Worm (Caenorhabditis elegans) whole organism, young adult: ENCODE measurements around the gene ZK353.2.

Experiments
- B0336.3 ChIP-seq: fragments of 200-800 bp; sonication (Bioruptor generic); IDR thresholded peaks from 2 replicates; pipeline ENCODE4 v1.3.6; 2022; ENCODE audit warnings: missing genetic modification characterization, missing compliant biosample characterization
- C06A6.2 ChIP-seq: fragments of 200-800 bp; sonication (Bioruptor generic); conservative IDR thresholded peaks from 2 replicates; pipeline ENCODE4 v1.3.6; 2022; ENCODE audit warnings: missing genetic modification characterization, missing compliant biosample characterization
- F23B12.7 ChIP-seq: sonication (generic microtip); optimal IDR thresholded peaks from 2 replicates; lab custom pipeline; 2017; ENCODE audit warnings: missing genetic modification characterization, mild to moderate bottlenecking, missing compliant biosample characterization, antibody characterized with exemption, moderate library complexity; ENCODE audit not compliant: insufficient read depth
- F33H1.4 ChIP-seq: fragments of 200-800 bp; sonication (Bioruptor generic); IDR thresholded peaks from 2 replicates; pipeline ENCODE4 v1.3.6; 2022; ENCODE audit warnings: missing genetic modification reagents, missing genetic modification characterization, missing compliant biosample characterization
- F37B4.10 ChIP-seq: fragments of 200-800 bp; sonication (Bioruptor generic); IDR thresholded peaks from 2 replicates; pipeline ENCODE4 v1.3.6; 2022; ENCODE audit warnings: missing genetic modification characterization, missing compliant biosample characterization
- F57C9.4 ChIP-seq: sonication (generic microtip); optimal IDR thresholded peaks from 2 replicates; lab custom pipeline; 2017; ENCODE audit warnings: mild to moderate bottlenecking, missing genetic modification characterization, missing compliant biosample characterization
- K11D2.4 ChIP-seq: fragments of 200-800 bp; sonication (Bioruptor generic); IDR thresholded peaks from 2 replicates; pipeline ENCODE4 v1.3.6; 2022; ENCODE audit warnings: missing genetic modification reagents, missing genetic modification characterization, missing compliant biosample characterization
- K12H6.12 ChIP-seq: fragments of 200-800 bp; sonication (Bioruptor generic); optimal IDR thresholded peaks from 2 replicates; lab custom pipeline; 2018; ENCODE audit warnings: mild to moderate bottlenecking, missing genetic modification characterization, missing compliant biosample characterization
- T26A5.8 ChIP-seq: sonication (generic microtip); optimal IDR thresholded peaks from 2 replicates; lab custom pipeline; 2016; ENCODE audit warnings: missing genetic modification characterization, missing compliant biosample characterization
- ZK185.1 ChIP-seq: sonication (generic microtip); optimal IDR thresholded peaks from 2 replicates; lab custom pipeline; 2016; ENCODE audit warnings: mild to moderate bottlenecking, missing genetic modification characterization, missing compliant biosample characterization; ENCODE audit not compliant: poor library complexity, severe bottlenecking
- ama-1 ChIP-seq, 3 experiments: fragments of 150-350 bp in 1 of 3; sonication (generic microtip) in 2 of 3; optimal IDR thresholded peaks; 2 replicates each; lab custom pipeline; 2014 to 2018; ENCODE audit warnings: missing biosample characterization in 2 of 3, missing genetic modification characterization in 2 of 3, missing genetic modification reagents in 2 of 3
- aptf-2 ChIP-seq: fragments of 200-800 bp; sonication (Bioruptor generic); conservative IDR thresholded peaks from 2 replicates; pipeline ENCODE4 v1.3.6; 2022; ENCODE audit warnings: missing genetic modification reagents, missing genetic modification characterization, missing compliant biosample characterization
- ceh-58 ChIP-seq: fragments of 200-800 bp; sonication (Bioruptor generic); IDR thresholded peaks from 2 replicates; pipeline ENCODE4 v1.3.6; 2022; ENCODE audit warnings: missing genetic modification characterization, missing compliant biosample characterization
- ceh-91 ChIP-seq: fragments of 200-800 bp; sonication (Bioruptor generic); IDR thresholded peaks from 2 replicates; pipeline ENCODE4 v1.3.6; 2022; ENCODE audit warnings: missing genetic modification reagents, missing genetic modification characterization, missing compliant biosample characterization
- chd-7 ChIP-seq: sonication (generic microtip); optimal IDR thresholded peaks from 2 replicates; lab custom pipeline; 2016; ENCODE audit warnings: mild to moderate bottlenecking, missing genetic modification characterization, moderate library complexity, missing compliant biosample characterization
- efl-1 ChIP-seq: fragments of 150-350 bp; optimal IDR thresholded peaks from 2 replicates; lab custom pipeline; 2014; ENCODE audit warnings: missing biosample characterization, missing genetic modification reagents, missing genetic modification characterization
- hmg-1.2 ChIP-seq: fragments of 200-800 bp; sonication (Bioruptor generic); IDR thresholded peaks from 2 replicates; pipeline ENCODE4 v1.3.6; 2022; ENCODE audit warnings: missing genetic modification reagents, missing genetic modification characterization, missing compliant biosample characterization
- hrde-1 ChIP-seq: sonication (generic microtip); optimal IDR thresholded peaks from 2 replicates; lab custom pipeline; 2016; ENCODE audit warnings: missing genetic modification characterization, mild to moderate bottlenecking, missing compliant biosample characterization, moderate library complexity, missing genotype, missing genetic modification reagents, borderline replicate concordance
- hsf-1 ChIP-seq: fragments of 200-800 bp; sonication (Bioruptor generic); IDR thresholded peaks from 2 replicates; pipeline ENCODE4 v1.3.6; 2022; ENCODE audit warnings: missing genetic modification reagents, missing genetic modification characterization, missing compliant biosample characterization
- lag-1 ChIP-seq: fragments of 200-800 bp; sonication (Bioruptor generic); IDR thresholded peaks from 2 replicates; pipeline ENCODE4 v1.3.6; 2022; ENCODE audit warnings: missing genetic modification reagents, missing genetic modification characterization, missing compliant biosample characterization
- lin-54 ChIP-seq: fragments of 200-800 bp; sonication (Bioruptor generic); optimal IDR thresholded peaks from 2 replicates; lab custom pipeline; 2018; ENCODE audit warnings: mild to moderate bottlenecking, missing genetic modification characterization, missing compliant biosample characterization
- lsl-1 ChIP-seq: fragments of 200-800 bp; sonication (Bioruptor generic); optimal IDR thresholded peaks from 2 replicates; lab custom pipeline; 2018; ENCODE audit warnings: mild to moderate bottlenecking, missing genetic modification characterization, moderate library complexity, missing compliant biosample characterization
- madf-6 ChIP-seq: fragments of 200-800 bp; sonication (Bioruptor generic); IDR thresholded peaks from 2 replicates; pipeline ENCODE4 v1.3.6; 2022; ENCODE audit warnings: missing genetic modification reagents, missing genetic modification characterization, missing compliant biosample characterization
- mcd-1 ChIP-seq: fragments of 200-800 bp; sonication (Bioruptor generic); IDR thresholded peaks from 2 replicates; pipeline ENCODE4 v1.3.6; 2022; ENCODE audit warnings: missing genetic modification reagents, missing genetic modification characterization, missing compliant biosample characterization
- mel-28 ChIP-seq: sonication (generic microtip); optimal IDR thresholded peaks from 2 replicates; lab custom pipeline; 2016; ENCODE audit warnings: borderline replicate concordance, mild to moderate bottlenecking, missing genetic modification characterization, missing compliant biosample characterization
- nfya-1 ChIP-seq: sonication (generic microtip); optimal IDR thresholded peaks from 2 replicates; lab custom pipeline; 2017; ENCODE audit warnings: antibody characterized with exemption, missing compliant biosample characterization, missing genetic modification characterization, borderline replicate concordance; ENCODE audit not compliant: insufficient read depth
- nhr-120 ChIP-seq: fragments of 200-800 bp; sonication (Bioruptor generic); IDR thresholded peaks from 2 replicates; pipeline ENCODE4 v1.3.6; 2022; ENCODE audit warnings: missing genetic modification characterization, missing compliant biosample characterization
- pha-4 ChIP-seq: fragments of 150-350 bp; sonication (generic microtip); optimal IDR thresholded peaks from 2 replicates; lab custom pipeline; 2014; ENCODE audit warnings: missing biosample characterization, missing genetic modification reagents, missing genetic modification characterization
- rcor-1 ChIP-seq: fragments of 200-800 bp; sonication (Bioruptor generic); IDR thresholded peaks from 2 replicates; pipeline ENCODE4 v1.3.6; 2022; ENCODE audit warnings: missing genetic modification reagents, missing genetic modification characterization, missing compliant biosample characterization
- repo-1 ChIP-seq: sonication (generic microtip); optimal IDR thresholded peaks from 2 replicates; lab custom pipeline; 2017; ENCODE audit warnings: mild to moderate bottlenecking, missing genetic modification characterization, missing compliant biosample characterization
- sdz-38 ChIP-seq: sonication (generic microtip); optimal IDR thresholded peaks from 2 replicates; lab custom pipeline; 2016; ENCODE audit warnings: missing genotype, missing genetic modification characterization, missing compliant biosample characterization
- sea-2 ChIP-seq: fragments of 200-800 bp; sonication (Bioruptor generic); IDR thresholded peaks from 2 replicates; pipeline ENCODE4 v1.3.6; 2022; ENCODE audit warnings: missing genetic modification characterization, missing compliant biosample characterization
- snpc-1.3 ChIP-seq: sonication (generic microtip); optimal IDR thresholded peaks from 2 replicates; lab custom pipeline; 2017; ENCODE audit warnings: missing genetic modification characterization, mild to moderate bottlenecking, missing compliant biosample characterization, antibody characterized with exemption, moderate library complexity, missing genotype, missing genetic modification reagents; ENCODE audit not compliant: insufficient read depth
- tbx-9 ChIP-seq: sonication (generic microtip); optimal IDR thresholded peaks from 2 replicates; lab custom pipeline; 2016; ENCODE audit warnings: borderline replicate concordance, missing genetic modification characterization, inconsistent platforms, missing compliant biosample characterization
- tlf-1 ChIP-seq: fragments of 200-800 bp; sonication (Bioruptor generic); optimal IDR thresholded peaks from 2 replicates; lab custom pipeline; 2018; ENCODE audit warnings: mild to moderate bottlenecking, missing genetic modification characterization, missing compliant biosample characterization
- xnd-1 ChIP-seq: sonication (generic microtip); optimal IDR thresholded peaks from 2 replicates; lab custom pipeline; 2016; ENCODE audit warnings: missing genotype, missing genetic modification reagents, missing genetic modification characterization, missing compliant biosample characterization
- ztf-18 ChIP-seq: sonication (generic microtip); optimal IDR thresholded peaks from 2 replicates; lab custom pipeline; 2016; ENCODE audit warnings: missing genotype, mild to moderate bottlenecking, missing genetic modification characterization, missing compliant biosample characterization
- ztf-28 ChIP-seq: fragments of 200-800 bp; sonication (Bioruptor generic); IDR thresholded peaks from 2 replicates; pipeline ENCODE4 v1.3.6; 2022; ENCODE audit warnings: missing genetic modification reagents, missing genetic modification characterization, missing compliant biosample characterization
- ztf-3 ChIP-seq: fragments of 200-800 bp; sonication (Bioruptor generic); optimal IDR thresholded peaks from 2 replicates; lab custom pipeline; 2018; ENCODE audit warnings: mild to moderate bottlenecking, missing genetic modification characterization, missing compliant biosample characterization
- ztf-6 ChIP-seq: fragments of 200-800 bp; sonication (Bioruptor generic); IDR thresholded peaks from 2 replicates; pipeline ENCODE4 v1.3.6; 2022; ENCODE audit warnings: missing genetic modification reagents, missing genetic modification characterization, missing compliant biosample characterization

Gene ZK353.2

DNA sequence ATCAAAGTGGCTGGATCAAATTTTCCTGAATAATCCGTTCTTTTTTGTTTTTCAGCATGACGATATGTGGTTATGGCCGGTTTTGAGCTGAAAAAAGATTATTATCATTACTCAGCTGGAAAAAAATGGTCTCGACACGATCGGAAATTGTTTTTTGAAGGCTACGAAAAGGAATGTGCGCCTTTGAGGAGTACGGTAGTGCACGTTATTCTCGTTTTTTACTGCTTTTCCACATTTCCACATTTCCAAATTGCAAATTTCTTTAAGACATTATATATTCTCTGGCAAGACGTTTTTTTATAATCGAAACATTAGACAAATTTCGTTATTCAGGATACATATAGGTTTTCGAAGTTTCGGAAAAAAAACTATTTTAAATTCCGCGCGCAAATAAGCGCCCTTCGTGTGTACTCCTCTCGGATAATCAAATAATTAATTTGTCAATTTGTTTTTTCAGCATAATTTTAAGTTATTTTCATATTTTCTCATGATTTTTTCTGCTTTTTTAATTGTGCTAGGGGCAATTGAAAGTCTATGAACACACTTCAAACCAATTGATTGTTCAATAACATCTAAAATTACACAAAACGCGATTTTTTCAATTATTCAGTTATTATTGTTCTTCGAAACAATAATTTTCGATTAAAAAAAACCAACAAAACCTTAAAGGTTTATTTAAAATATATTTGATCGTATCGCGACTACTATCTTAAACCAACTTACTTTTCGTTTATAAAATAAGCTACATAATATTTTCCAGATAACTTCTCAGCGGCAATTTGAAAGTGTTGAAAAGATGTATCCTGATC is 35.1 kb upstream of the ZK353.2 start, which contains the start of gene R05D3.3:
Gene R05D3.3 (plus strand): TSS at position 759 of the 809 bp plus-strand sequence.
- TF ChIP-seq ceh-91 (GFP tag; lab: Robert Waterston, UW) (peak; percentile 84), ztf-18 (tag; lab: Kevin White, UChicago) (no peak), madf-6 (peak; percentile 44), nfya-1 (no peak), lsl-1 (GFP tag; lab: Kevin White, UChicago) (peak; percentile 74), F33H1.4 (GFP tag; lab: Robert Waterston, UW) (peak; percentile 55; the same call in 1 of the 2 replicates), nhr-120 (GFP tag; lab: Robert Waterston, UW) (no peak), efl-1 (GFP tag; lab: Kevin White, UChicago) (peak; percentile 1), xnd-1 (tag; lab: Kevin White, UChicago) (no peak), K12H6.12 (tag; lab: Kevin White, UChicago) (no peak), lag-1 (GFP tag; lab: Robert Waterston, UW) (no peak)

DNA sequence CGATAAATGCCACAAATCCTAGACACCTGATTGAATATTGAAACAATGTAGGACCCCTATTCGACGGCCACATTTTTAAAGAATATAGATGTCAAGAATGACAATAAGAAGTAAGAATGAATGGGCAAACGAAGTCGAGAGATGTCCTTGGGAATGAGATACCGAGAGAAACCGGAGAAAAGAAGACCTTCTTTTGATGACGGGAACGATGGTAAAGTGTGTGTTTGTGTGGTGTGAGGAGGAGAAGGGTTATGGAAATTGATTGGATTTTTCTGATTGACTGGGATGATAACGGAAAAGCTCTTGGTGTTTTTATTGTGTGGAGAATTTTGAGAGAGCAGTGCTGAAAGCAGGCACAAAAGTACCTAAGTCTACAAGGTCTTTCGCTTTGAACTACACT is 29.9 kb upstream of the ZK353.2 start, which contains the start of gene R05D3.9:
Gene R05D3.9 (minus strand): TSS at position 101 of the 400 bp plus-strand sequence.
- no peak for TF ChIP-seq ztf-6 (GFP tag; lab: Robert Waterston, UW)
- no peak for TF ChIP-seq F33H1.4 (GFP tag; lab: Robert Waterston, UW)

DNA sequence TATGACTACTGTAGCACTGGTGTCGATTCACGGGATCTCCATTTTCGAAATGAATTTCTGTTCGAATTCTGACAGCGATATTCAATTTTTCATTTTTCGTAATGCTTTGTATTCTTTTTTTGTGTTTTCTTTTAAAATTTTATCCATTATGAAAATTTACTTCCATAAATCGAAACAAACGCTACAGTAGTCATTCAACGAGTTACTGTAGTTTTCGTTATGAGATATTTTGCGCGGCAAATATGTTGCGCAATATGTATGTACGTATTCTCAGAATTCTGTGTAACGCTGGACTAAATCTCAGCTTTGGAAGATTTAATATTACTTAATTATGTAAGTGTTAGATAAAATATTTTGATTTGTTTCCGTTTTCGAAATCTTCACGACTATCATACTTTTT is 29.3 kb upstream of the ZK353.2 start:
- no peak for TF ChIP-seq hsf-1 (GFP tag; lab: Robert Waterston, UW)
- no peak for TF ChIP-seq ama-1 (optimal IDR thresholded peaks at IDR 0.05; lab: Kevin White, UChicago)
- TF ChIP-seq ama-1 (GFP tag; optimal IDR thresholded peaks at IDR 0.05; lab: Kevin White, UChicago), result no peak
- TF ChIP-seq tbx-9 (tag; lab: Kevin White, UChicago), result no peak
- TF ChIP-seq sdz-38 (tag; lab: Kevin White, UChicago), result no peak
- no peak for TF ChIP-seq F37B4.10
- TF ChIP-seq, all 124 proteins: peak for 0

DNA sequence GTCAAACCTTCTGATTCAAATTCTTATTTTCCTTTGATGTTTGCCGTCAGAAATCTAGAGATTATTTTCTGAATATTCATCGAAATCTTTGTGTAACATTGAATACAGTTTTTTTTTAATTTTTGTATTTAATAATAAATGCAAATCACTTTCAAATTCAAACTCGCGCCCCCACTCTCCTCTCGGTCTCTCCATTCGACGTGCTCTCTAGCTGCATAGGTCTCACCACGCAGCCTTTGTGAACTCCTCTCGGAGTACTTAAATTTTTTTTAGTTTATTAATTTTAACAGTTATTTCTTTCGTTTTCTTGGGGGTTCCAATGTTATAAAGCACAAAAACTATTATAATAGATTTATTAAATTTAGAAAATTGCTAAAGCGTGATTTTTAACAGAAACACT is 28.3 kb upstream of the ZK353.2 start:
- TF ChIP-seq C06A6.2 (GFP tag; lab: Robert Waterston, UW), result no peak
- TF ChIP-seq pha-4 (tag; lab: Kevin White, UChicago), result no peak
- TF ChIP-seq K11D2.4 (GFP tag; lab: Robert Waterston, UW), result no peak
- no peak for TF ChIP-seq ceh-58 (GFP tag; lab: Robert Waterston, UW)
- TF ChIP-seq madf-6, result peak; percentile 28; the same call in 1 of the 2 replicates
- peak; percentile 54 for TF ChIP-seq snpc-1.3 (tag; lab: Kevin White, UChicago)
- no peak for TF ChIP-seq mel-28 (tag; lab: Kevin White, UChicago)
- TF ChIP-seq hmg-1.2, result peak; percentile 71
- TF ChIP-seq F33H1.4 (GFP tag; lab: Robert Waterston, UW), result peak; percentile 69
- no peak for TF ChIP-seq chd-7
- no peak for TF ChIP-seq aptf-2 (GFP tag; lab: Robert Waterston, UW)
- no peak for TF ChIP-seq tlf-1
- no peak for TF ChIP-seq hrde-1
- TF ChIP-seq ztf-28 (GFP tag; lab: Robert Waterston, UW), result no peak
- no peak for TF ChIP-seq ZK185.1 (tag; lab: Kevin White, UChicago)
- no peak for TF ChIP-seq F57C9.4 (tag; lab: Kevin White, UChicago)
- no peak for TF ChIP-seq sdz-38 (tag; lab: Kevin White, UChicago)
- no peak for TF ChIP-seq xnd-1 (tag; lab: Kevin White, UChicago)
- TF ChIP-seq F37B4.10, result no peak
- no peak for TF ChIP-seq repo-1 (tag; lab: Kevin White, UChicago)
- TF ChIP-seq ztf-6 (GFP tag; lab: Robert Waterston, UW), result no peak
- no peak for TF ChIP-seq nfya-1
- TF ChIP-seq sea-2 (GFP tag; lab: Robert Waterston, UW), result no peak
- no peak for TF ChIP-seq rcor-1 (GFP tag; lab: Robert Waterston, UW)
- no peak for TF ChIP-seq mcd-1 (GFP tag; lab: Robert Waterston, UW)
- no peak for TF ChIP-seq F23B12.7
- no peak for TF ChIP-seq ztf-3 (GFP tag; lab: Kevin White, UChicago)
- peak; percentile 38 for TF ChIP-seq lsl-1 (GFP tag; lab: Kevin White, UChicago)
- no peak for TF ChIP-seq B0336.3 (GFP tag; lab: Robert Waterston, UW)
- TF ChIP-seq lin-54 (GFP tag; lab: Kevin White, UChicago), result peak; percentile 64
- no peak for TF ChIP-seq T26A5.8 (tag; lab: Kevin White, UChicago)
